Fruit fly (Drosophila melanogaster) whole organism, embryonic: ENCODE measurements around the gene CG33203.

Experiments
- CG12155 ChIP-seq: fragments of 200-800 bp; sonication (Bioruptor generic); optimal IDR thresholded peaks from 3 replicates; lab custom pipeline; 2016; ENCODE audit warnings: missing biosample characterization, missing genetic modification characterization
- CG12219 ChIP-seq: fragments of 200-800 bp; sonication (Bioruptor generic); optimal IDR thresholded peaks from 3 replicates; lab custom pipeline; 2018; ENCODE audit warnings: missing biosample characterization, mild to moderate bottlenecking, missing genetic modification characterization
- CG12942 ChIP-seq: fragments of 200-800 bp; sonication (Bioruptor generic); optimal IDR thresholded peaks from 3 replicates; lab custom pipeline; 2016; ENCODE audit warnings: missing biosample characterization, missing genetic modification characterization
- CG1529 ChIP-seq: fragments of 200-800 bp; sonication (Bioruptor generic); optimal IDR thresholded peaks from 3 replicates; lab custom pipeline; 2018; ENCODE audit warnings: missing biosample characterization, missing genetic modification characterization
- CG16779 ChIP-seq: fragments of 200-800 bp; sonication (Bioruptor generic); IDR thresholded peaks from 2 replicates; pipeline ENCODE4 v1.3.6; 2022; ENCODE audit warnings: missing biosample characterization, missing genetic modification characterization
- CG17328 ChIP-seq: fragments of 200-800 bp; sonication (Bioruptor generic); IDR thresholded peaks from 2 replicates; pipeline ENCODE4 v1.3.6; 2022; ENCODE audit warnings: missing biosample characterization, missing genetic modification characterization
- CG17385 ChIP-seq: fragments of 200-800 bp; sonication (Bioruptor generic); optimal IDR thresholded peaks from 3 replicates; lab custom pipeline; 2018; ENCODE audit warnings: missing biosample characterization, mild to moderate bottlenecking, missing genetic modification characterization
- CG17802 ChIP-seq: fragments of 200-800 bp; sonication (Bioruptor generic); optimal IDR thresholded peaks from 2 replicates; lab custom pipeline; 2018; ENCODE audit warnings: missing biosample characterization, mild to moderate bottlenecking, missing genetic modification characterization, moderate library complexity
- CG2678 ChIP-seq: fragments of 200-800 bp; sonication (Bioruptor generic); optimal IDR thresholded peaks from 3 replicates; lab custom pipeline; 2019; ENCODE audit warnings: missing biosample characterization, mild to moderate bottlenecking, missing genetic modification characterization, moderate library complexity
- CG31388 ChIP-seq: fragments of 200-800 bp; sonication (Bioruptor generic); optimal IDR thresholded peaks from 2 replicates; lab custom pipeline; 2016; ENCODE audit warnings: missing biosample characterization, missing genetic modification characterization
- CG34224 ChIP-seq: fragments of 200-800 bp; sonication (Bioruptor generic); IDR thresholded peaks from 3 replicates; pipeline ENCODE4 v1.3.6; 2022; ENCODE audit warnings: missing biosample characterization, missing genetic modification characterization; ENCODE audit not compliant: partially characterized antibody
- CG34376 ChIP-seq: fragments of 200-800 bp; sonication (Bioruptor generic); optimal IDR thresholded peaks from 2 replicates; lab custom pipeline; 2018; ENCODE audit warnings: missing biosample characterization, mild to moderate bottlenecking, missing genetic modification characterization
- CG4617 ChIP-seq: fragments of 200-800 bp; sonication (Bioruptor generic); optimal IDR thresholded peaks from 3 replicates; lab custom pipeline; 2016; ENCODE audit warnings: missing biosample characterization, missing genetic modification characterization, borderline replicate concordance
- CG5180 ChIP-seq: fragments of 200-800 bp; sonication (Bioruptor generic); optimal IDR thresholded peaks from 3 replicates; lab custom pipeline; 2017; ENCODE audit warnings: missing biosample characterization, missing genetic modification characterization, mild to moderate bottlenecking, moderate library complexity, missing genetic modification reagents
- CG8290 ChIP-seq, 3 experiments: fragments of 200-800 bp; sonication (Bioruptor generic); optimal IDR thresholded peaks; 2 replicates each; lab custom pipeline; 2016 to 2019; ENCODE audit warnings: missing biosample characterization in 3 of 3, missing genetic modification characterization in 3 of 3, mild to moderate bottlenecking in 2 of 3, moderate library complexity in 1 of 3
- CG9215 ChIP-seq: fragments of 200-800 bp; sonication (Bioruptor generic); IDR thresholded peaks from 2 replicates; pipeline ENCODE4 v1.3.6; 2022; ENCODE audit warnings: missing biosample characterization, missing genetic modification characterization
- CG9437 ChIP-seq: fragments of 200-800 bp; sonication (Bioruptor generic); optimal IDR thresholded peaks from 2 replicates; lab custom pipeline; 2018; ENCODE audit warnings: missing biosample characterization, mild to moderate bottlenecking, missing genetic modification characterization
- D19A ChIP-seq: fragments of 200-800 bp; optimal IDR thresholded peaks from 3 replicates; lab custom pipeline; 2019; ENCODE audit warnings: missing biosample characterization, mild to moderate bottlenecking, missing genetic modification characterization, moderate library complexity
- Dip2 ChIP-seq: fragments of 200-800 bp; sonication (Bioruptor generic); IDR thresholded peaks from 2 replicates; pipeline ENCODE4 v1.3.6; 2022; ENCODE audit warnings: missing biosample characterization, missing genetic modification characterization
- Ets65A ChIP-seq: fragments of 200-800 bp; sonication (Bioruptor generic); peaks from one replicate; lab custom pipeline; 2016; ENCODE audit warnings: missing biosample characterization, missing genetic modification characterization
- Hey ChIP-seq: fragments of 200-800 bp; sonication (Bioruptor generic); optimal IDR thresholded peaks from 3 replicates; lab custom pipeline; 2018; ENCODE audit warnings: missing biosample characterization, mild to moderate bottlenecking, missing genetic modification characterization
- Hr3 ChIP-seq: fragments of 200-800 bp; sonication (Bioruptor generic); optimal IDR thresholded peaks from 3 replicates; lab custom pipeline; 2016; ENCODE audit warnings: missing biosample characterization, missing genetic modification characterization
- NC2α ChIP-seq: fragments of 200-800 bp; sonication (Bioruptor generic); optimal IDR thresholded peaks from 2 replicates; lab custom pipeline; 2016; ENCODE audit warnings: missing biosample characterization, missing genetic modification characterization
- Opbp ChIP-seq: fragments of 200-800 bp; sonication (Bioruptor generic); IDR thresholded peaks from 3 replicates; pipeline ENCODE4 v1.3.6; 2022; ENCODE audit warnings: missing biosample characterization, missing genetic modification characterization; ENCODE audit not compliant: partially characterized antibody
- Ravus ChIP-seq: fragments of 200-800 bp; sonication (Bioruptor generic); IDR thresholded peaks from 2 replicates; pipeline ENCODE4 v1.3.6; 2022; ENCODE audit warnings: missing biosample characterization, missing genetic modification characterization
- Sin3A ChIP-seq: fragments of >200 bp; optimal IDR thresholded peaks from 2 replicates; lab custom pipeline; 2018
- Sry-δ ChIP-seq: fragments of 200-800 bp; sonication (Bioruptor generic); optimal IDR thresholded peaks from 2 replicates; lab custom pipeline; 2016; ENCODE audit warnings: missing biosample characterization, missing genetic modification characterization
- Taf1 ChIP-seq: fragments of 200-800 bp; sonication (Bioruptor generic); IDR thresholded peaks from 2 replicates; pipeline ENCODE4 v1.3.6; 2022; ENCODE audit warnings: missing biosample characterization, missing genetic modification characterization
- ase ChIP-seq: fragments of 200-800 bp; sonication (Bioruptor generic); IDR thresholded peaks from 3 replicates; pipeline ENCODE4 v1.3.6; 2022; ENCODE audit warnings: missing biosample characterization, missing genetic modification characterization
- disco-r ChIP-seq: fragments of 200-800 bp; sonication (Bioruptor generic); optimal IDR thresholded peaks from 2 replicates; lab custom pipeline; 2016; ENCODE audit warnings: missing biosample characterization, missing genetic modification characterization
- dmrt11E ChIP-seq: fragments of 200-800 bp; sonication (Bioruptor generic); optimal IDR thresholded peaks from 3 replicates; lab custom pipeline; 2018; ENCODE audit warnings: missing biosample characterization, mild to moderate bottlenecking, missing genetic modification characterization, moderate library complexity
- dmrt99B ChIP-seq: fragments of 200-800 bp; sonication (Bioruptor generic); optimal IDR thresholded peaks from 2 replicates; lab custom pipeline; 2018; ENCODE audit warnings: missing biosample characterization, mild to moderate bottlenecking, missing genetic modification characterization, moderate library complexity
- gfzf ChIP-seq: fragments of 200-800 bp; sonication (Bioruptor generic); optimal IDR thresholded peaks from 2 replicates; lab custom pipeline; 2016; ENCODE audit warnings: missing biosample characterization, mild to moderate bottlenecking, missing genetic modification characterization, moderate library complexity
- grau ChIP-seq: fragments of 200-800 bp; optimal IDR thresholded peaks from 3 replicates; lab custom pipeline; 2019; ENCODE audit warnings: missing biosample characterization, mild to moderate bottlenecking, missing genetic modification characterization, moderate library complexity
- h ChIP-seq: fragments of >200 bp; optimal IDR thresholded peaks from 2 replicates; lab custom pipeline; 2017
- ind ChIP-seq: fragments of 200-800 bp; sonication (Bioruptor generic); optimal IDR thresholded peaks from 3 replicates; lab custom pipeline; 2016; ENCODE audit warnings: missing biosample characterization, missing genetic modification characterization
- nmo ChIP-seq: fragments of 200-800 bp; sonication (Bioruptor generic); optimal IDR thresholded peaks from 2 replicates; lab custom pipeline; 2018; ENCODE audit warnings: missing biosample characterization, mild to moderate bottlenecking, missing genetic modification characterization, moderate library complexity
- oc ChIP-seq: fragments of 200-800 bp; sonication (Bioruptor generic); optimal IDR thresholded peaks from 2 replicates; lab custom pipeline; 2018; ENCODE audit warnings: missing biosample characterization, mild to moderate bottlenecking, missing genetic modification characterization, moderate library complexity
- otp ChIP-seq: fragments of 200-800 bp; sonication (Bioruptor generic); IDR thresholded peaks from 3 replicates; pipeline ENCODE4, ENCODE4 v1.3.6; 2022; ENCODE audit warnings: missing biosample characterization, missing genetic modification characterization
- pan ChIP-seq, 4 experiments: fragments of >200 bp in 3 of 4; fragments of 200-800 bp in 1 of 4; sonication (Bioruptor generic) in 1 of 4; optimal IDR thresholded peaks in 3 of 4; IDR thresholded peaks in 1 of 4; 2 replicates each; pipeline versions ENCODE4 v1.3.6 to Lab custom; 2017 to 2022; ENCODE audit warnings: missing biosample characterization in 2 of 4, missing genetic modification characterization in 2 of 4, mixed read lengths in 1 of 4
- pita ChIP-seq: fragments of 200-800 bp; sonication (Bioruptor generic); optimal IDR thresholded peaks from 2 replicates; lab custom pipeline; 2017; ENCODE audit warnings: missing biosample characterization, mild to moderate bottlenecking, missing genetic modification characterization
- pros ChIP-seq: fragments of 200-800 bp; sonication (Bioruptor generic); optimal IDR thresholded peaks from 3 replicates; lab custom pipeline; 2019; ENCODE audit warnings: missing biosample characterization, mild to moderate bottlenecking, missing genetic modification characterization, moderate library complexity
- repo ChIP-seq: fragments of 200-800 bp; sonication (Bioruptor generic); optimal IDR thresholded peaks from 2 replicates; lab custom pipeline; 2016; ENCODE audit warnings: missing biosample characterization, missing genetic modification characterization
- schlank ChIP-seq: fragments of 200-800 bp; sonication (Bioruptor generic); optimal IDR thresholded peaks from 2 replicates; lab custom pipeline; 2018; ENCODE audit warnings: missing biosample characterization, mild to moderate bottlenecking, missing genetic modification characterization
- stc ChIP-seq: fragments of 200-800 bp; sonication (Bioruptor generic); IDR thresholded peaks from 2 replicates; pipeline ENCODE4 v1.3.6; 2022; ENCODE audit warnings: missing biosample characterization, missing genetic modification characterization
- tgo ChIP-seq: fragments of 200-800 bp; sonication (Bioruptor generic); IDR thresholded peaks from 3 replicates; pipeline ENCODE4 v1.3.6; 2022; ENCODE audit warnings: missing biosample characterization, missing genetic modification characterization
- tin ChIP-seq: fragments of 200-800 bp; sonication (Bioruptor generic); optimal IDR thresholded peaks from 3 replicates; lab custom pipeline; 2016; ENCODE audit warnings: missing biosample characterization, missing genetic modification characterization
- yki ChIP-seq: fragments of >200 bp; optimal IDR thresholded peaks from 3 replicates; lab custom pipeline; 2018
- zfh2 ChIP-seq: fragments of 200-800 bp; sonication (Bioruptor generic); optimal IDR thresholded peaks from 2 replicates; lab custom pipeline; 2016; ENCODE audit warnings: missing biosample characterization, missing genetic modification characterization

Gene CG33203

dm6 chr3R:28888561-28889426, 1.3 kb upstream of the CG33203 start (continued):
- TF ChIP-seq grau (tag; lab: Kevin White, UChicago) (peak; percentile 77), dmrt99B (peak; percentile 81), CG34224 (GFP tag; lab: Robert Waterston, UW) (no peak), Sin3A (lab: Kevin White, UChicago) (peak; percentile 62), D19A (peak; percentile 64), oc (no peak), CG9437 (GFP tag; lab: Kevin White, UChicago) (peak; percentile 78), CG5180 (GFP tag; lab: Kevin White, UChicago) (peak; percentile 36), disco-r (GFP tag; lab: Kevin White, UChicago) (peak; percentile 67), pita (GFP tag; lab: Kevin White, UChicago) (no peak), CG12155 (GFP tag; lab: Kevin White, UChicago) (peak; percentile 82), NC2α (GFP tag; lab: Kevin White, UChicago) (no peak), Opbp (GFP tag; lab: Robert Waterston, UW) (no peak), otp (GFP tag; lab: Robert Waterston, UW) (no peak), pan (optimal IDR thresholded peaks at IDR 0.05; lab: Kevin White, UChicago) (no peak), pan (GFP tag; optimal IDR thresholded peaks at IDR 0.05 in 1 of 2, IDR thresholded peaks at IDR 0.05 in 1 of 2) (peak in 1 of 2 experiments; percentile 71), CG9215 (peak; percentile 79), CG31388 (GFP tag; lab: Kevin White, UChicago) (peak; percentile 66), nmo (GFP tag; lab: Kevin White, UChicago) (peak; percentile 67), Taf1 (GFP tag; lab: Robert Waterston, UW) (peak; percentile 44; the same call in 1 of the 2 replicates), tgo (GFP tag; lab: Robert Waterston, UW) (peak; percentile 69), ase (GFP tag; lab: Robert Waterston, UW) (peak; percentile 54; the same call in 1 of the 3 replicates), CG12219 (GFP tag; lab: Kevin White, UChicago) (peak; percentile 47), h (lab: Kevin White, UChicago) (no peak), pros (GFP tag; lab: Kevin White, UChicago) (peak; percentile 42), CG1529 (GFP tag; lab: Kevin White, UChicago) (peak; percentile 56), gfzf (GFP tag; lab: Kevin White, UChicago) (peak; percentile 44), CG17328 (GFP tag; lab: Robert Waterston, UW) (no peak), CG17802 (tag; lab: Kevin White, UChicago) (peak; percentile 70), CG12942 (GFP tag; lab: Kevin White, UChicago) (peak; percentile 77), dmrt11E (tag; lab: Kevin White, UChicago) (peak; percentile 43), CG8290 (GFP tag; optimal IDR thresholded peaks at IDR 0.05; lab: Kevin White, UChicago) (peak; percentile 50), CG8290 (tag; optimal IDR thresholded peaks at IDR 0.05; lab: Kevin White, UChicago) (peak in 1 of 2 experiments; percentile 68), CG34376 (peak; percentile 85), zfh2 (peak; percentile 94), ind (GFP tag; lab: Kevin White, UChicago) (peak; percentile 91), Ets65A (peak; percentile 97), CG4617 (GFP tag; lab: Kevin White, UChicago) (peak; percentile 89), Dip2 (GFP tag; lab: Robert Waterston, UW) (no peak), tin (peak; percentile 90), Sry-δ (peak; percentile 54), CG2678 (peak; percentile 88), stc (GFP tag; lab: Robert Waterston, UW) (peak; percentile 25; the same call in 1 of the 2 replicates), repo (GFP tag; lab: Kevin White, UChicago) (peak; percentile 81), yki (no peak), Hr3 (GFP tag; lab: Kevin White, UChicago) (peak; percentile 75), Ravus (GFP tag; lab: Robert Waterston, UW) (no peak), CG16779 (GFP tag; lab: Robert Waterston, UW) (peak; percentile 83), Hey (peak; percentile 33), schlank (tag; lab: Kevin White, UChicago) (peak; percentile 70), CG17385 (GFP tag; lab: Kevin White, UChicago) (peak; percentile 77)
